Fruit fly (Drosophila melanogaster): ENCODE measurements around the gene Rab26.

DNA sequence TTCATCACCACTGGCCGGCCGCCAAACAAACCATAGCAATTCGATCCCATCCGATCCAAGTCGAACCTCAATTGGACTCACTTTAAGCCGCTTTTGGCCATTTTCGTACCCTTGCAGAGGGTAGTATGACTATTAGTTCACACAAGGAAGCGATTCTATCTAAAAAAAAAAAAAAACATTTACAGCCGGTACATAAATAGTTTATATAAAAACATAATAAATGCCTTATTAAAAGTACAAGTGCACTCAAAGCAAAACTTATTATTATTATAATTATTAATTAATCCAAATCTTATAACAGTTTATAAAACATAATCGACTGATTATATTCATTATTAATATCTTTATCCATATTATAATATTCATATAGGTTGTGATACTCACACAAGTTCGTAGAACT is 37.8 kb downstream of the Rab26 start, which contains the start of gene CG12971:
- TF ChIP-seq CG8478 (optimal IDR thresholded peaks at IDR 0.05), result no peak
- TF ChIP-seq usp (GFP tag; optimal IDR thresholded peaks at IDR 0.05), result no peak
- TF ChIP-seq psq (optimal IDR thresholded peaks at IDR 0.05), result no peak
- no peak for TF ChIP-seq pan (optimal IDR thresholded peaks at IDR 0.05)
- TF ChIP-seq EcR (GFP tag; optimal IDR thresholded peaks at IDR 0.05), result no peak
- TF ChIP-seq Dll (optimal IDR thresholded peaks at IDR 0.05), result no peak
